Worm (Caenorhabditis elegans): ENCODE data around the gene fat-4.

The fat-4 gene

DNA sequence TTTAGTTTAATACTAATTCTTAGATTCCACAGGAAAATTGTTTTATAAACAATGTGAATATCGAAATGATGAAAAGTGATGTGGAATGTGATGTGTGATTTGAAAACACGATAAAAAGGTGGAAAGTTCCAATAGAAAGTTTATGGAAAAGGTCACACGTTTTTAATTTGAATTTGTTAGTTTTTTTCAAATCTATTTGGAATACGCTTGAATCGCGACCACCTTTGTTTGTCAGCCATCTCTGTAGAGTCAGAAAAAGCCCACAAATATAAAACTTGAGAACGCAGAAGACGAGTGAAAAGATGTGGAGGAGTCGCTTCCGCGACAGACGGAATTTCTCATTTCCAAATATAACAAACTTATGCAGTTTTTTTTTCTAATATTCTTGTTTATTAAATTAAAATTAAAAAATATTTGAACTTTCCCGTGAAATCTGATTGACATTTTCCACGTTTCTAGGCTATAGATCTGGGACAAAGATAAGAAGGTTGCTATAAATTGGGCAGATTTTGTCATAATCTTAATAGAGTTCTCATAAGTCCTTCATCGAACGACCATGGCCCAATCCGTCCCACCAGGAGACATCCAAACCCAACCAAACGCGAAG lies 41.9 kb downstream of the fat-4 start, which contains the start of the genes kin-24 and msp-56 (continued):
- TF ChIP-seq die-1 (tag; optimal IDR thresholded peaks at IDR 0.05), result no peak
- no peak for TF ChIP-seq ceh-58 (GFP tag; IDR thresholded peaks at IDR 0.05)
- no peak for TF ChIP-seq hsf-1 (GFP tag; IDR thresholded peaks at IDR 0.05)

DNA sequence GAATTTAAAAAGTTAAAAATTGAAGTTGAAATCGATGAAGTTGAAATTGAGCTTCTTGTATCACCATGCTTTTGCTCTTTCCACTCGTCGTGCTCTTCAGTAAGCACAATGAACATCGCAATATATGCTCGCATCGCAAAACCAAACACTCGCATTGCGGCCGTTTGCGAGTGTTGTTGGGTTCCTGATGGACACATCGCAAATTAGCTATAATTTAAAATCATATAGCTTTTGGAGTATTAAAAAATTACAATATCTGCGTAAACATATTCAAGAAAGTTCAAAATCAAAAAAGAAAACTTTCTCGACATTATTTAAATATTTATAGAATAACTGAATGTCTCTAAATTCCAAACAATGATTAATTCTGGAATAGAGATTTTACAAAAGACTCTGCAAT lies 42.8 kb downstream of the fat-4 start, which contains the start of gene K07F5.17:
Gene K07F5.17, plus strand, starts transcription at position 301 of the 400 bp plus-strand sequence.
- TF ChIP-seq B0336.3 (GFP tag; IDR thresholded peaks at IDR 0.05) (no peak), ztf-22 (GFP tag; optimal IDR thresholded peaks at IDR 0.05) (no peak), ekl-4 (GFP tag; IDR thresholded peaks at IDR 0.05) (no peak)

DNA sequence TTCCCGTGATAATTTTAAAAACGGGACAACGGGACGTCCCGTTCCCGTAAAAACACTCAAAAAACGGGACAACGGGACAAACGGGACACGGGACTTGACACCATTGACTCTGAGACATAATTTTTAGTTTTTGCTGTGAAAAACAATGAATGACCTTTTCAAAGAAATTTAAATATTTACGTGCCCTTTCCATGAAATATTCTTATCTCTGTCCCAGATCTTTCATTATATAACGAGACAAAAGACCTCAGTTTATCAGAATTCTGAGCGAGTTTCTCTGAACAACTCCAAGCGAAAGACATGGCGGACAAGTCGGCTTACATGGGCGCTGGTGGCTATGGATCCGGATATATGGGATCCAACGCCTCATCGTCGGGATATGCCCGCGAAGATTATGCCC lies 44.5 kb downstream of the fat-4 start, which contains the start of gene nspd-2:
Gene nspd-2, plus strand, starts transcription at position 301 of the 400 bp plus-strand sequence.
- TF ChIP-seq madf-8 (GFP tag; conservative IDR thresholded peaks at IDR 0.05) (no peak), snpc-4 (GFP tag; optimal IDR thresholded peaks at IDR 0.05) (no peak), snpc-4 (tag; optimal IDR thresholded peaks at IDR 0.05) (no peak), dpff-1 (tag; optimal IDR thresholded peaks at IDR 0.05) (no peak), ztf-26 (tag; optimal IDR thresholded peaks at IDR 0.05) (no peak), lin-54 (GFP tag; optimal IDR thresholded peaks at IDR 0.05) (no peak), nhr-120 (GFP tag; IDR thresholded peaks at IDR 0.05) (no peak), F33H1.4 (GFP tag; IDR thresholded peaks at IDR 0.05) (no peak), B0336.3 (GFP tag; IDR thresholded peaks at IDR 0.05) (no peak), dpl-1 (GFP tag; optimal IDR thresholded peaks at IDR 0.05) (no peak), ztf-22 (GFP tag; optimal IDR thresholded peaks at IDR 0.05) (no peak), B0035.1 (tag; optimal IDR thresholded peaks at IDR 0.05) (no peak), lsy-27 (tag; optimal IDR thresholded peaks at IDR 0.05; ENCODE audit: borderline replicate concordance, insufficient read depth) (no peak), T07F8.4 (tag; optimal IDR thresholded peaks at IDR 0.05) (no peak), F37B4.10 (GFP tag; IDR thresholded peaks at IDR 0.05) (no peak), Y53F4B.3 (GFP tag; IDR thresholded peaks at IDR 0.05) (no peak), B0019.2 (GFP tag; conservative IDR thresholded peaks at IDR 0.05) (no peak)

DNA sequence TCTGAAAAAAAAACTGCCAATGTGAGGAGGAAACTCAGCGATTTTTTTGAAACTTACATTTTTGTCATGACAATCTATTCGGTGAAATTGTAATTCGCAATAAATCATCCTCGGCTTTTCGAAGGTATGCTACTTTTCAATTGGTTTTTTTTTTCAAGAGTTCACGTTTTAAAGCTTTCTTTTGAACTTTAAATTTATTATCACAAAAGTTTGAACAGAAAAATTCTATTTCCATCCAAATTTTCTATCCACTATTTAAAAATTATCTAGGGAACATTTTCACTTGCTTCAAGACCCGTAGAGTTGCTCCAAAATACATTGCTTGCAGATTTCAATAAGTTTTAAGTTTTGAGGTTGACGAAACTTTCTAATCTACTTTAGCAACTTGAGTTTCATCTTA lies 47.3 kb downstream of the fat-4 start, which contains the start of gene K07F5.6:
Gene K07F5.6, minus strand, starts transcription at position 101 of the 400 bp plus-strand sequence.
- TF ChIP-seq T26A5.8 (tag; optimal IDR thresholded peaks at IDR 0.05) (no peak), nfyb-1 (GFP tag; IDR thresholded peaks at IDR 0.05) (no peak), mcd-1 (GFP tag; IDR thresholded peaks at IDR 0.05) (no peak), attf-5 (GFP tag; optimal IDR thresholded peaks at IDR 0.05) (no peak), F33H1.4 (GFP tag; IDR thresholded peaks at IDR 0.05) (no peak), nfya-1 (tag; optimal IDR thresholded peaks at IDR 0.05; ENCODE audit: borderline replicate concordance, insufficient read depth) (no peak), chd-7 (tag; optimal IDR thresholded peaks at IDR 0.05) (no peak), B0019.2 (GFP tag; conservative IDR thresholded peaks at IDR 0.05) (no peak), rcor-1 (GFP tag; IDR thresholded peaks at IDR 0.05) (no peak), ztf-6 (GFP tag; IDR thresholded peaks at IDR 0.05) (no peak)

DNA sequence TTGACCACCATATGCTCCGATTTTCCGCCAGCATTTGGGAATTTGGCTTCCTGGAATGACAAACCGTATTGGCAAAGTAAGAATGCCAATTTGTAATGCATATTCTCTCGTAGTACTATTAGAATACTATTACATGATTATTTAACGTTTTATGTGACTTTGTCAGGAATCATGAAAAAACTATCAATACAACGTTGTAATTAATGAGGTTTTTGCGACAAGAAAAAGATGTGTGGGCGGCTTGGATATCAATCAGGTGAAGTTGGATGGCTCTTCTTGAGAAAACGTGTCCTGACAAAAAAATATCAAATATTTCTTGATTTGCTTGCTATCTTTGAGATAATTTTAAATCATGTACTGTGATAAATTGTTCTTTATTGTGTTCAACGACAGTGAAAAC lies 48.8 kb downstream of the fat-4 start, which contains the start of gene K07F5.7:
Gene K07F5.7, minus strand, starts transcription at position 101 of the 400 bp plus-strand sequence.
- TF ChIP-seq Y56A3A.18 (GFP tag; IDR thresholded peaks at IDR 0.05) (no peak), B0336.3 (GFP tag; IDR thresholded peaks at IDR 0.05) (no peak), lsy-27 (tag; optimal IDR thresholded peaks at IDR 0.05; ENCODE audit: borderline replicate concordance, insufficient read depth) (no peak), egl-44 (GFP tag; IDR thresholded peaks at IDR 0.05) (no peak), bed-1 (GFP tag; IDR thresholded peaks at IDR 0.05) (no peak), ztf-28 (GFP tag; IDR thresholded peaks at IDR 0.05) (no peak), aptf-3 (GFP tag; IDR thresholded peaks at IDR 0.05) (no peak), lag-1 (GFP tag; IDR thresholded peaks at IDR 0.05) (no peak), F22D6.2 (tag; optimal IDR thresholded peaks at IDR 0.05) (no peak), nhr-80 (tag; optimal IDR thresholded peaks at IDR 0.05) (no peak), tbp1 (GFP tag; optimal IDR thresholded peaks at IDR 0.05) (no peak), snpc-1.1 (tag; optimal IDR thresholded peaks at IDR 0.05; ENCODE audit: insufficient read depth) (no peak), F55B11.4 (tag; optimal IDR thresholded peaks at IDR 0.05; ENCODE audit: borderline replicate concordance, insufficient read depth) (no peak), nhr-90 (tag; optimal IDR thresholded peaks at IDR 0.05) (no peak), ceh-91 (GFP tag; IDR thresholded peaks at IDR 0.05) (no peak), repo-1 (tag; optimal IDR thresholded peaks at IDR 0.05) (no peak)

Measured in whole organism, young adult.